Fruit fly (Drosophila melanogaster) whole organism, embryonic: ENCODE results near the gene corn.

Source experiments
- CG1024 ChIP-seq: fragments of 200-800 bp; sonication (Bioruptor generic); IDR thresholded peaks from 2 replicates; pipeline ENCODE4 v1.3.6; 2022; ENCODE audit warnings: missing biosample characterization, missing genetic modification characterization
- CG15073 ChIP-seq: fragments of 200-800 bp; sonication (Bioruptor generic); optimal IDR thresholded peaks from 2 replicates; lab custom pipeline; 2016; ENCODE audit warnings: missing biosample characterization, missing genetic modification characterization
- CG17385 ChIP-seq: fragments of 200-800 bp; sonication (Bioruptor generic); optimal IDR thresholded peaks from 3 replicates; lab custom pipeline; 2018; ENCODE audit warnings: missing biosample characterization, mild to moderate bottlenecking, missing genetic modification characterization
- CG17612 ChIP-seq: fragments of 200-800 bp; sonication (Bioruptor generic); IDR thresholded peaks from 2 replicates; pipeline ENCODE4 v1.3.6; 2022; ENCODE audit warnings: missing biosample characterization, missing genetic modification characterization
- CG2129 ChIP-seq: fragments of 200-800 bp; sonication (Bioruptor generic); IDR thresholded peaks from 2 replicates; pipeline ENCODE4 v1.3.6; 2022; ENCODE audit warnings: missing biosample characterization, missing genetic modification characterization; ENCODE audit not compliant: partially characterized antibody
- CG9215 ChIP-seq: fragments of 200-800 bp; sonication (Bioruptor generic); IDR thresholded peaks from 2 replicates; pipeline ENCODE4 v1.3.6; 2022; ENCODE audit warnings: missing biosample characterization, missing genetic modification characterization
- Dref ChIP-seq: fragments of 200-800 bp; sonication (Bioruptor generic); IDR thresholded peaks from 2 replicates; pipeline ENCODE4 v1.3.6; 2022; ENCODE audit warnings: missing biosample characterization, missing genetic modification characterization
- NFAT ChIP-seq: fragments of 200-800 bp; sonication (Bioruptor generic); IDR thresholded peaks from 2 replicates; pipeline ENCODE4 v1.3.6; 2022; ENCODE audit warnings: missing biosample characterization, missing genetic modification characterization
- crc ChIP-seq: fragments of 200-800 bp; sonication (Bioruptor generic); optimal IDR thresholded peaks from 2 replicates; lab custom pipeline; 2016; ENCODE audit warnings: missing biosample characterization, missing genetic modification characterization
- gem ChIP-seq: fragments of 200-800 bp; sonication (Bioruptor generic); optimal IDR thresholded peaks from 2 replicates; lab custom pipeline; 2019; ENCODE audit warnings: missing biosample characterization, mild to moderate bottlenecking, missing genetic modification characterization, moderate library complexity
- pnt ChIP-seq: fragments of 200-800 bp; sonication (Bioruptor generic); optimal IDR thresholded peaks from 3 replicates; lab custom pipeline; 2016; ENCODE audit warnings: missing biosample characterization, missing genetic modification characterization
- ssp ChIP-seq: fragments of 200-800 bp; sonication (Bioruptor generic); IDR thresholded peaks from 2 replicates; pipeline ENCODE4 v1.3.6; 2022; ENCODE audit warnings: missing biosample characterization, missing genetic modification characterization
- trem ChIP-seq: fragments of 200-800 bp; optimal IDR thresholded peaks from 3 replicates; lab custom pipeline; 2019; ENCODE audit warnings: missing biosample characterization, mild to moderate bottlenecking, missing genetic modification characterization, moderate library complexity

dm6 chr3L:7115944-7116343 lies 40.9 kb downstream of the corn start:
- TF ChIP-seq CG1024 (GFP tag; lab: Robert Waterston, UW) (no peak), gem (tag; lab: Kevin White, UChicago) (no peak), ssp (GFP tag; lab: Robert Waterston, UW) (no peak), Dref (GFP tag; lab: Robert Waterston, UW) (no peak), CG17612 (GFP tag; lab: Robert Waterston, UW) (no peak), CG2129 (GFP tag; lab: Robert Waterston, UW) (no peak), crc (no peak), NFAT (GFP tag; lab: Robert Waterston, UW) (no peak), CG17385 (GFP tag; lab: Kevin White, UChicago) (no peak), trem (tag; lab: Kevin White, UChicago) (no peak), CG15073 (GFP tag; lab: Kevin White, UChicago) (no peak), CG9215 (no peak), pnt (GFP tag; lab: Kevin White, UChicago) (no peak)
